Fruit fly (Drosophila melanogaster): ENCODE measurements around the gene Eig71Ef.

The Eig71Ef gene

DNA sequence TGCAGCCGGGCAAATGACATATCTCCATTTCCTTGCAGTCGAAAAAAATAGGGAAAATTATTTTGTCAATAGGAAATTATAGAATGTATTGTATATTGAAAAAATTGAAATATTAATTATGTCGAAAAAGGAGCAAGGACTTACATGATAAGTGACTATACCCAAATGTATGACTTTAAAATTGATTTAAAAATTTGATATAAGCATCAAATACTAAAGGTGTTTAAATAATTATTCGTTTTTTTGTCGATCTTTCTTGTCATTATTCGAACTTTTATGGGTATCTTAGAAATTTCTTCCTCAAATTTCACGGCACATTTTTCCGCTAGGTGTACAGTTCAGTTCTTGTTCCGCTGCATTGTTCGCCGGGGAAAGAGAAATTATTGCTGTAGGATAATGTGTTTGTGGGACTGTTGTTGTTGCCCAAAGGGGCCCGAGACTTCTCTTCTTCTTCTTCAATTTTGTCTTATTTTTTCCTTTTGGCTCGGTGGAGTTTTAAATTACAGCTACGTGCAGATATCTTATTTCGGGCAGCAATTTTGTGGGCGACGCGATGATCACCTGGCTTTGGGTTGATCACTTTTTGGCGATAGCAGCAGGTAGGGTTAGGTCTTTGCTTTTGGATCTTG is 43.3 kb upstream of the Eig71Ef start (continued):
- peak; percentile 83 for TF ChIP-seq gem (tag; optimal IDR thresholded peaks at IDR 0.05)

DNA sequence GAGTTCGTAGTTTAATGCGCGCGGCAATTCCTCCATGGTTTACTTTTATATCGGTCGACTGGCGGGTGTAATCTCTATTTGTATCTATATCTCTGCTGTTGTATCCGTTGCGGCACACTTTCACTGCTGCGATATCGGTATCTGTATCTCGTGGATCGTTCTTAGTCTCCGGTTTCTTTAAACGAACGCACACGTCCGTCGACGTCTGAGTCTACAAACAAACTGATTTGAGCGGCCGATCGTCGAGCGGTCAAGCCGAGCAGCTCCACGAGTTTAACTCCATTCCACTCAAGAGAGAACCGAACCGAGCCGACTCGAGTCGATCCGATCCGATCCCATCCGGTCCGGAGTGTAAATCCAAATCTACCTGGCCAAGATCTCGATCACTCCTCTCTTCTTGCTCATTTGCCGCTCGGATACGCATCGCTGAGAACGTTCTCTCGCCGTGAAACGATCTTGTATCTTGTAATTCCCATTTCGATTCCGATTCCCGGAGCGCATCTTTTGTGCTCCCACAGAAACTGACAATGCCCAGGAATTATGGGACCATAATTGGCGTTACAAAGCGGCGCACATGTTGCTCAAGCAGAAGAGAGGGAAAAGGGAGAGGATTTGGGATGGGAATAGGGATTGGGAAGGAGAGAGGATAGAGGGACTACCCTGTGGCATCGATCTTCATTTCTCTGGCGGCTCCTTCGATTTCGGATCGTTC is 42.6 kb upstream of the Eig71Ef start, which contains the start of gene comm2:
Gene comm2 (minus strand): TSS at position 225 of the 712 bp plus-strand sequence.
- TF ChIP-seq D (optimal IDR thresholded peaks at IDR 0.05) (peak; percentile 93), D (GFP tag; optimal IDR thresholded peaks at IDR 0.05) (no peak), otp (GFP tag; IDR thresholded peaks at IDR 0.05) (0 out of 3 replicates have a peak, but pooled peaks have one; percentile 50), chm (GFP tag; IDR thresholded peaks at IDR 0.05) (peak; percentile 88), Side (GFP tag; optimal IDR thresholded peaks at IDR 0.05) (peak; percentile 18), CG2202 (tag; optimal IDR thresholded peaks at IDR 0.05) (peak; percentile 12), CG1647 (GFP tag; optimal IDR thresholded peaks at IDR 0.05) (no peak), Bgb (GFP tag; IDR thresholded peaks at IDR 0.05; ENCODE audit: partially characterized antibody) (peak; percentile 66), Stat92E (GFP tag; optimal IDR thresholded peaks at IDR 0.05) (peak in 1 of 3 experiments; percentile 9), oc (tag; optimal IDR thresholded peaks at IDR 0.05) (peak; percentile 52), Rx (GFP tag; IDR thresholded peaks at IDR 0.05) (no peak), zen2 (GFP tag; IDR thresholded peaks at IDR 0.05; ENCODE audit: partially characterized antibody) (peak; percentile 63), CG9932 (GFP tag; IDR thresholded peaks at IDR 0.05) (0 out of 2 replicates have a peak, but pooled peaks have one; percentile 5), lov (optimal IDR thresholded peaks at IDR 0.05) (no peak), lov (GFP tag; IDR thresholded peaks at IDR 0.05) (0 out of 3 replicates have a peak, but pooled peaks have one; percentile 3), Dbx (GFP tag; IDR thresholded peaks at IDR 0.05) (0 out of 3 replicates have a peak, but pooled peaks have one; percentile 20), Xrp1 (GFP tag; IDR thresholded peaks at IDR 0.05) (no peak), so (GFP tag; IDR thresholded peaks at IDR 0.05) (peak; percentile 46; the same call in 2 of the 3 replicates), CG4707 (GFP tag; optimal IDR thresholded peaks at IDR 0.05) (peak; percentile 1), Xbp1 (GFP tag; optimal IDR thresholded peaks at IDR 0.05) (no peak), CG17328 (GFP tag; IDR thresholded peaks at IDR 0.05) (0 out of 2 replicates have a peak, but pooled peaks have one; percentile 30), CG31441 (GFP tag; IDR thresholded peaks at IDR 0.05) (no peak), CG15479 (GFP tag; optimal IDR thresholded peaks at IDR 0.05) (peak; percentile 70), ttk (GFP tag; IDR thresholded peaks at IDR 0.05) (no peak), MTF-1 (GFP tag; optimal IDR thresholded peaks at IDR 0.05; ENCODE audit: borderline replicate concordance) (peak; percentile 33), CG33557 (GFP tag; optimal IDR thresholded peaks at IDR 0.05) (no peak), sob (GFP tag; IDR thresholded peaks at IDR 0.05) (peak; percentile 24; the same call in 1 of the 2 replicates), Med (GFP tag) (peak; percentile 74), CG17385 (GFP tag; optimal IDR thresholded peaks at IDR 0.05) (peak; percentile 1), sens (GFP tag) (peak; percentile 68), Trl (optimal IDR thresholded peaks at IDR 0.05) (peak; percentile 83 to 93), Trl (GFP tag; optimal IDR thresholded peaks at IDR 0.05) (no peak), lmd (GFP tag; IDR thresholded peaks at IDR 0.05) (no peak), amos (GFP tag; IDR thresholded peaks at IDR 0.05; ENCODE audit: partially characterized antibody) (peak; percentile 61; the same call in 1 of the 2 replicates), ap (GFP tag; IDR thresholded peaks at IDR 0.05) (no peak), Mad (GFP tag; optimal IDR thresholded peaks at IDR 0.05) (peak; percentile 14), CG13894 (tag; optimal IDR thresholded peaks at IDR 0.05) (no peak), Deaf1 (tag; optimal IDR thresholded peaks at IDR 0.05) (peak; percentile 96), CG1024 (GFP tag; IDR thresholded peaks at IDR 0.05) (no peak), nerfin-2 (GFP tag; IDR thresholded peaks at IDR 0.05; ENCODE audit: partially characterized antibody) (0 out of 2 replicates have a peak, but pooled peaks have one; percentile 20), z (GFP tag; IDR thresholded peaks at IDR 0.05) (peak; percentile 99), Blimp-1 (GFP tag; optimal IDR thresholded peaks at IDR 0.05) (peak; percentile 84), CG12236 (GFP tag; optimal IDR thresholded peaks at IDR 0.05) (no peak), hb (GFP tag; IDR thresholded peaks at IDR 0.05; ENCODE audit: partially characterized antibody) (no peak), CG34224 (GFP tag; IDR thresholded peaks at IDR 0.05; ENCODE audit: partially characterized antibody) (peak; percentile 65; the same call in 2 of the 3 replicates), CTCF (GFP tag; optimal IDR thresholded peaks at IDR 0.05) (no peak)

Data from whole organism, embryonic.